ENCODE assay signal across 1 fruit fly cellular context in the genomic region with DNA sequence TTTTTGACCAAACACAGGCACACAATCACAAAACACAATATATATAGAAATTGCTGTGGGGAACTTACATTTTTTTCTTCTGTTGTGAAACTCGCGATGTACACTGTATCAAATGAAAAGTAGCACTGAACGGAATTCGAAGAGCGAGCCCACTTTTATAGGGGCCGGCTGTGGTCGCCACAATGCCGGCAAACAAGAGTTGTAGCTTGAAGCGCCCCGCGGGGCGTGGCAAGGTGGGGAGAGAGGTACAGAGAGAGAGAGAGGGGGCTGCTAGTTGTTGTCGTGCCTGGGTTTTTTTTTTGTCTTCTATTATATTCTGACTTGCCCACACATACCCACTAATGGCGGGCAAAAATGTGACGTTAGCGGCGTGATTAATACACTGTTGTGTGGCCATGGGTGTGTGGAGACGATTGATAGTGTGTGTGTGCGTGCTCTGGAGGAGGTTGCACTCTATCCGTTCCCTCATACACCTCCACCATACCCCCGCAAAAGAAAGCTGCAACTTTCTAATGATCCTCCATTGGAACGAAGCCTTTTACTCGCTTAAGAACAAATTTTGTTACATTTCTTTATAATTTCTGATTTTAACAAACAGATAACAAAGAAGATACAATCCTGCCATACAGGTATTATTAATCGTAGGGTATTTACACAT.
TF ChIP-seq lines count a peak whose summit lies in the region.

A gene (minus strand): TSS at position 134 of the 658 bp plus-strand sequence.

TF ChIP-seq in whole organism, embryonic, 481 proteins besides CTCF, POLR2A, EP300 and RAD21 (continued from another document):
- TF ChIP-seq peb (GFP tag; IDR thresholded peaks at IDR 0.05; lab: Robert Waterston, UW) (no peak), CG1602 (GFP tag; optimal IDR thresholded peaks at IDR 0.05; lab: Kevin White, UChicago) (no peak), CG15269 (tag; optimal IDR thresholded peaks at IDR 0.05; lab: Kevin White, UChicago) (peak; percentile 9), CG17385 (GFP tag; optimal IDR thresholded peaks at IDR 0.05; lab: Kevin White, UChicago) (no peak), Hand (GFP tag; optimal IDR thresholded peaks at IDR 0.05; lab: Kevin White, UChicago) (no peak), Taf1 (GFP tag; IDR thresholded peaks at IDR 0.05; lab: Robert Waterston, UW) (no peak), sim (GFP tag; IDR thresholded peaks at IDR 0.05; lab: Robert Waterston, UW) (no peak), Hmx (GFP tag; optimal IDR thresholded peaks at IDR 0.05; lab: Kevin White, UChicago) (no peak), maf-S (GFP tag; optimal IDR thresholded peaks at IDR 0.05; lab: Kevin White, UChicago) (no peak), wek (GFP tag; optimal IDR thresholded peaks at IDR 0.05; lab: Kevin White, UChicago) (no peak), CG14014 (GFP tag; IDR thresholded peaks at IDR 0.05; lab: Robert Waterston, UW) (peak; percentile 36; the same call in 1 of the 2 replicates), CG1647 (GFP tag; optimal IDR thresholded peaks at IDR 0.05; lab: Kevin White, UChicago) (peak; percentile 36), CG18599 (GFP tag; optimal IDR thresholded peaks at IDR 0.05; lab: Kevin White, UChicago) (peak; percentile 56), CG11093 (GFP tag; IDR thresholded peaks at IDR 0.05; lab: Robert Waterston, UW) (no peak), CG12769 (tag; optimal IDR thresholded peaks at IDR 0.05; lab: Kevin White, UChicago) (peak; percentile 55), CG17802 (tag; optimal IDR thresholded peaks at IDR 0.05; lab: Kevin White, UChicago) (no peak), CG3407 (GFP tag; optimal IDR thresholded peaks at IDR 0.05; lab: Kevin White, UChicago) (no peak), CG15514 (GFP tag; optimal IDR thresholded peaks at IDR 0.05; lab: Kevin White, UChicago) (peak; percentile 24), CG4404 (GFP tag; IDR thresholded peaks at IDR 0.05; lab: Robert Waterston, UW) (no peak), CG32772 (GFP tag; IDR thresholded peaks at IDR 0.05; lab: Robert Waterston, UW) (peak; percentile 76), CG8359 (GFP tag; optimal IDR thresholded peaks at IDR 0.05; lab: Kevin White, UChicago; ENCODE audit: borderline replicate concordance) (no peak), CG2712 (tag; optimal IDR thresholded peaks at IDR 0.05; lab: Kevin White, UChicago) (peak; percentile 21), CG6813 (GFP tag; optimal IDR thresholded peaks at IDR 0.05; lab: Kevin White, UChicago) (no peak), CG15696 (tag; optimal IDR thresholded peaks at IDR 0.05; lab: Kevin White, UChicago) (no peak), Max (GFP tag; optimal IDR thresholded peaks at IDR 0.05; lab: Kevin White, UChicago) (peak; percentile 44), Deaf1 (tag; optimal IDR thresholded peaks at IDR 0.05; lab: Kevin White, UChicago) (peak; percentile 20), CG42726 (GFP tag; IDR thresholded peaks at IDR 0.05; lab: Robert Waterston, UW; ENCODE audit: partially characterized antibody) (peak; percentile 45; the same call in 1 of the 2 replicates), NC2α (GFP tag; optimal IDR thresholded peaks at IDR 0.05; lab: Kevin White, UChicago) (peak; percentile 50), E2f2 (GFP tag; IDR thresholded peaks at IDR 0.05; lab: Robert Waterston, UW) (0 out of 2 replicates have a peak, but pooled peaks have one; percentile 25), CG5245 (GFP tag; optimal IDR thresholded peaks at IDR 0.05; lab: Kevin White, UChicago) (no peak), gsb (GFP tag; IDR thresholded peaks at IDR 0.05; lab: Robert Waterston, UW) (no peak), CG10274 (GFP tag; optimal IDR thresholded peaks at IDR 0.05; lab: Kevin White, UChicago) (peak; percentile 86), lbe (GFP tag; optimal IDR thresholded peaks at IDR 0.05; lab: Kevin White, UChicago) (no peak), eve (GFP tag; optimal IDR thresholded peaks at IDR 0.05; lab: Kevin White, UChicago) (no peak), tio (GFP tag; optimal IDR thresholded peaks at IDR 0.05; lab: Kevin White, UChicago) (peak; percentile 0), YL-1 (GFP tag; optimal IDR thresholded peaks at IDR 0.05; lab: Kevin White, UChicago) (no peak), sna (GFP tag; IDR thresholded peaks at IDR 0.05; lab: Robert Waterston, UW; ENCODE audit: partially characterized antibody) (0 out of 2 replicates have a peak, but pooled peaks have one; percentile 38), Hr78 (GFP tag; optimal IDR thresholded peaks at IDR 0.05; lab: Kevin White, UChicago) (peak in 1 of 2 experiments; percentile 23), chn (GFP tag; optimal IDR thresholded peaks at IDR 0.05; lab: Kevin White, UChicago) (peak; percentile 30), Fer3 (tag; optimal IDR thresholded peaks at IDR 0.05; lab: Kevin White, UChicago) (peak; percentile 12), CG10147 (GFP tag; optimal IDR thresholded peaks at IDR 0.05; lab: Kevin White, UChicago) (peak; percentile 76), CG11696 (GFP tag; IDR thresholded peaks at IDR 0.05; lab: Robert Waterston, UW) (peak; percentile 79), CHES-1-like (GFP tag; optimal IDR thresholded peaks at IDR 0.05; lab: Kevin White, UChicago) (peak; percentile 49), unc-4 (GFP tag; IDR thresholded peaks at IDR 0.05; lab: Robert Waterston, UW; ENCODE audit: partially characterized antibody) (0 out of 2 replicates have a peak, but pooled peaks have one; percentile 18), CG10654 (GFP tag; optimal IDR thresholded peaks at IDR 0.05; lab: Kevin White, UChicago) (peak; percentile 19), ro (GFP tag; IDR thresholded peaks at IDR 0.05; lab: Robert Waterston, UW) (no peak), dimm (GFP tag; IDR thresholded peaks at IDR 0.05; lab: Robert Waterston, UW) (no peak), Myb (GFP tag; optimal IDR thresholded peaks at IDR 0.05; lab: Kevin White, UChicago) (peak; percentile 4), CG7745 (tag; optimal IDR thresholded peaks at IDR 0.05; lab: Kevin White, UChicago) (no peak), Atf-2 (GFP tag; optimal IDR thresholded peaks at IDR 0.05; lab: Kevin White, UChicago) (no peak), ATbp (GFP tag; optimal IDR thresholded peaks at IDR 0.05; lab: Kevin White, UChicago) (peak; percentile 8), insv (GFP tag; optimal IDR thresholded peaks at IDR 0.05; lab: Kevin White, UChicago) (no peak), CG1603 (tag; optimal IDR thresholded peaks at IDR 0.05; lab: Kevin White, UChicago) (peak; percentile 6), CG32532 (GFP tag; IDR thresholded peaks at IDR 0.05; lab: Robert Waterston, UW) (peak; percentile 40; the same call in 1 of the 2 replicates), Mes4 (GFP tag; optimal IDR thresholded peaks at IDR 0.05; lab: Kevin White, UChicago) (no peak), ftz-f1 (GFP tag; optimal IDR thresholded peaks at IDR 0.05; lab: Kevin White, UChicago) (peak; percentile 88), hbn (GFP tag; IDR thresholded peaks at IDR 0.05; lab: Robert Waterston, UW; ENCODE audit: partially characterized antibody) (no peak), schlank (tag; optimal IDR thresholded peaks at IDR 0.05; lab: Kevin White, UChicago) (peak; percentile 15), org-1 (GFP tag; optimal IDR thresholded peaks at IDR 0.05; lab: Kevin White, UChicago) (peak; percentile 25), Aef1 (GFP tag; IDR thresholded peaks at IDR 0.05; lab: Robert Waterston, UW) (peak; percentile 71; the same call in 2 of the 3 replicates), ranshi (GFP tag; IDR thresholded peaks at IDR 0.05; lab: Robert Waterston, UW) (no peak; the same call in 1 of the 2 replicates), Nf-YC (tag; optimal IDR thresholded peaks at IDR 0.05; lab: Kevin White, UChicago) (no peak), CG3065 (GFP tag; optimal IDR thresholded peaks at IDR 0.05; lab: Kevin White, UChicago) (peak; percentile 86), phol (tag; optimal IDR thresholded peaks at IDR 0.05; lab: Kevin White, UChicago) (peak; percentile 28), Atf6 (GFP tag; IDR thresholded peaks at IDR 0.05; lab: Robert Waterston, UW) (peak; percentile 43; the same call in 1 of the 2 replicates), nerfin-2 (GFP tag; IDR thresholded peaks at IDR 0.05; lab: Robert Waterston, UW; ENCODE audit: partially characterized antibody) (no peak), slbo (GFP tag; IDR thresholded peaks at IDR 0.05; lab: Robert Waterston, UW) (no peak; the same call in none of the 2 replicates), dm (GFP tag; optimal IDR thresholded peaks at IDR 0.05; lab: Kevin White, UChicago) (no peak), CG7372 (GFP tag; IDR thresholded peaks at IDR 0.05; lab: Robert Waterston, UW) (no peak), Ada2b (GFP tag; IDR thresholded peaks at IDR 0.05; lab: Robert Waterston, UW) (peak; percentile 65), exex (tag; optimal IDR thresholded peaks at IDR 0.05; lab: Kevin White, UChicago) (peak; percentile 18), ham (GFP tag; IDR thresholded peaks at IDR 0.05; lab: Robert Waterston, UW) (no peak), H15 (GFP tag; IDR thresholded peaks at IDR 0.05; lab: Robert Waterston, UW) (no peak), Oli (tag; optimal IDR thresholded peaks at IDR 0.05; lab: Kevin White, UChicago) (peak; percentile 41), CG30431 (GFP tag; optimal IDR thresholded peaks at IDR 0.05; lab: Kevin White, UChicago) (no peak), dpn (GFP tag; optimal IDR thresholded peaks at IDR 0.05; lab: Kevin White, UChicago) (no peak), dysf (GFP tag; IDR thresholded peaks at IDR 0.05; lab: Robert Waterston, UW) (peak; percentile 59), CG4854 (GFP tag; optimal IDR thresholded peaks at IDR 0.05; lab: Kevin White, UChicago) (no peak), chm (GFP tag; IDR thresholded peaks at IDR 0.05; lab: Robert Waterston, UW) (peak; percentile 75), CG31441 (GFP tag; IDR thresholded peaks at IDR 0.05; lab: Robert Waterston, UW) (no peak), Blimp-1 (GFP tag; optimal IDR thresholded peaks at IDR 0.05; lab: Kevin White, UChicago) (peak; percentile 23), h (optimal IDR thresholded peaks at IDR 0.05; lab: Kevin White, UChicago) (no peak), fu2 (GFP tag; optimal IDR thresholded peaks at IDR 0.05; lab: Kevin White, UChicago) (peak; percentile 26), CG2120 (GFP tag; optimal IDR thresholded peaks at IDR 0.05; lab: Kevin White, UChicago) (peak; percentile 75), mirr (GFP tag; optimal IDR thresholded peaks at IDR 0.05; lab: Kevin White, UChicago) (peak; percentile 43), CG7556 (GFP tag; optimal IDR thresholded peaks at IDR 0.05; lab: Kevin White, UChicago) (peak; percentile 53), CG10366 (GFP tag; IDR thresholded peaks at IDR 0.05; lab: Robert Waterston, UW) (peak; percentile 21; the same call in 1 of the 2 replicates), toy (GFP tag; IDR thresholded peaks at IDR 0.05; lab: Robert Waterston, UW) (no peak), esg (GFP tag; conservative IDR thresholded peaks at IDR 0.05; lab: Robert Waterston, UW) (peak; percentile 16; the same call in 1 of the 2 replicates), CG17912 (GFP tag; optimal IDR thresholded peaks at IDR 0.05; lab: Kevin White, UChicago) (no peak), grau (tag; optimal IDR thresholded peaks at IDR 0.05; lab: Kevin White, UChicago) (peak; percentile 46), NFAT (GFP tag; IDR thresholded peaks at IDR 0.05; lab: Robert Waterston, UW) (peak; percentile 79), CG7357 (GFP tag; IDR thresholded peaks at IDR 0.05; lab: Robert Waterston, UW) (no peak), CG2116 (GFP tag; optimal IDR thresholded peaks at IDR 0.05; lab: Kevin White, UChicago) (no peak), bab2 (GFP tag; optimal IDR thresholded peaks at IDR 0.05; lab: Kevin White, UChicago) (peak; percentile 51), CG14050 (GFP tag; IDR thresholded peaks at IDR 0.05; lab: Robert Waterston, UW) (no peak), Meics (GFP tag; optimal IDR thresholded peaks at IDR 0.05; lab: Kevin White, UChicago) (peak; percentile 73), CG12299 (tag; optimal IDR thresholded peaks at IDR 0.05; lab: Kevin White, UChicago) (no peak), CG12236 (GFP tag; optimal IDR thresholded peaks at IDR 0.05; lab: Kevin White, UChicago) (no peak), Hr39 (optimal IDR thresholded peaks at IDR 0.05; lab: Kevin White, UChicago) (no peak), CG13287 (GFP tag; IDR thresholded peaks at IDR 0.05; lab: Robert Waterston, UW; ENCODE audit: partially characterized antibody) (peak; percentile 39; the same call in 1 of the 2 replicates), CG9932 (GFP tag; IDR thresholded peaks at IDR 0.05; lab: Robert Waterston, UW) (peak; percentile 51), CG15073 (GFP tag; optimal IDR thresholded peaks at IDR 0.05; lab: Kevin White, UChicago) (no peak), Jarid2 (GFP tag; optimal IDR thresholded peaks at IDR 0.05; lab: Kevin White, UChicago) (peak; percentile 90), CG18764 (GFP tag; optimal IDR thresholded peaks at IDR 0.05; lab: Kevin White, UChicago) (no peak), stc (GFP tag; IDR thresholded peaks at IDR 0.05; lab: Robert Waterston, UW) (peak; percentile 52; the same call in 1 of the 2 replicates), cato (GFP tag; optimal IDR thresholded peaks at IDR 0.05; lab: Kevin White, UChicago; ENCODE audit: borderline replicate concordance) (no peak), sob (GFP tag; IDR thresholded peaks at IDR 0.05; lab: Robert Waterston, UW) (no peak), bcd (GFP tag; optimal IDR thresholded peaks at IDR 0.05; lab: Kevin White, UChicago) (peak; percentile 51), fd3F (GFP tag; optimal IDR thresholded peaks at IDR 0.05; lab: Kevin White, UChicago) (peak; percentile 34), ttk (GFP tag; IDR thresholded peaks at IDR 0.05; lab: Robert Waterston, UW) (0 out of 2 replicates have a peak, but pooled peaks have one; percentile 23)
